Fruit fly (Drosophila melanogaster) whole organism, pupa: ENCODE measurements around the gene CG17196.

ENCODE experiments used
- CG14655 ChIP-seq: fragments of 200-800 bp; sonication (Bioruptor generic); optimal IDR thresholded peaks from 3 replicates; lab custom pipeline; 2017; ENCODE audit warnings: mild to moderate bottlenecking, missing biosample characterization, missing genetic modification reagents, missing genetic modification characterization
- CG15710 ChIP-seq: fragments of 200-800 bp; sonication (Bioruptor generic); optimal IDR thresholded peaks from 2 replicates; lab custom pipeline; 2018; ENCODE audit warnings: missing biosample characterization, mild to moderate bottlenecking, missing genetic modification characterization, moderate library complexity
- D1 ChIP-seq: fragments of 200-800 bp; sonication (Bioruptor generic); optimal IDR thresholded peaks from 2 replicates; lab custom pipeline; 2018; ENCODE audit warnings: missing biosample characterization, mild to moderate bottlenecking, missing genetic modification characterization, moderate library complexity
- Ets98B ChIP-seq: fragments of 200-800 bp; sonication (Bioruptor generic); IDR thresholded peaks from 2 replicates; pipeline ENCODE4 v1.3.6; 2022; ENCODE audit warnings: missing biosample characterization, missing genetic modification characterization
- gl ChIP-seq: fragments of 200-800 bp; sonication (Bioruptor generic); optimal IDR thresholded peaks from 2 replicates; lab custom pipeline; 2018; ENCODE audit warnings: missing biosample characterization, mild to moderate bottlenecking, missing genetic modification characterization
- rn ChIP-seq: fragments of 200-800 bp; sonication (Bioruptor generic); IDR thresholded peaks from 2 replicates; pipeline ENCODE4 v1.3.6; 2022; ENCODE audit warnings: missing biosample characterization, missing genetic modification characterization

DNA sequence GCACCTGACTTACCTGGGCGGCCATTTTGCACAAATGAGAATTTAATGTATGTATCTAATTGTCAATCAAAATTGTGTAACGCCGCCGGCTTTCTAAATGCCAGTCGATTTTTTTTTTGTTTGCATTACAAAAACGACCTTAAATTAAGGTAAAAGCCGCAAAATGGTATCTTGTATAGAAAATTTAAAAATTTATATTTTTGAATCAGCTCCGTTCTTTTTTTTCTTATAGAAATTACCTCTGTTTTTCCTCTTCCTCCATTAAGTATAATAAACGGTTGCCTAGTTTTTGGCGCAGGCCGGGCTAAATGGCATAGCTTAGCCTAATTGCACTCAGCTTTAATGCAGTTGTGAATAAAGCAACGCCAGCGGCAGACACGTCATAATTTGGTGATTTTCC is 11.2 kb upstream of the CG17196 start, which contains the start of gene CG4960:
- TF ChIP-seq CG14655 (GFP tag; lab: Kevin White, UChicago) (no peak), rn (GFP tag; lab: Robert Waterston, UW) (no peak), gl (tag; lab: Kevin White, UChicago) (no peak), Ets98B (GFP tag; lab: Robert Waterston, UW) (no peak), CG15710 (tag; lab: Kevin White, UChicago) (no peak), D1 (tag; lab: Kevin White, UChicago) (no peak)
